Fruit fly (Drosophila melanogaster) whole organism, embryonic: ENCODE measurements around the gene PGAP1.

ENCODE experiments used
- Aef1 ChIP-seq: fragments of 200-800 bp; sonication (Bioruptor generic); IDR thresholded peaks from 3 replicates; pipeline ENCODE4 v1.3.6; 2022; ENCODE audit warnings: missing biosample characterization, missing genetic modification characterization
- C15 ChIP-seq: fragments of 200-800 bp; sonication (Bioruptor generic); IDR thresholded peaks from 3 replicates; pipeline ENCODE4 v1.3.6; 2022; ENCODE audit warnings: missing biosample characterization, missing genetic modification characterization
- CG1024 ChIP-seq: fragments of 200-800 bp; sonication (Bioruptor generic); IDR thresholded peaks from 2 replicates; pipeline ENCODE4 v1.3.6; 2022; ENCODE audit warnings: missing biosample characterization, missing genetic modification characterization
- CG12299 ChIP-seq: fragments of 200-800 bp; sonication (Bioruptor generic); optimal IDR thresholded peaks from 2 replicates; lab custom pipeline; 2018; ENCODE audit warnings: missing biosample characterization, mild to moderate bottlenecking, missing genetic modification characterization
- CG14667 ChIP-seq: fragments of 200-800 bp; sonication (Bioruptor generic); IDR thresholded peaks from 2 replicates; pipeline ENCODE4 v1.3.6; 2022; ENCODE audit warnings: missing biosample characterization, missing genetic modification characterization
- CG17328 ChIP-seq: fragments of 200-800 bp; sonication (Bioruptor generic); IDR thresholded peaks from 2 replicates; pipeline ENCODE4 v1.3.6; 2022; ENCODE audit warnings: missing biosample characterization, missing genetic modification characterization
- CG17361 ChIP-seq: fragments of 200-800 bp; sonication (Bioruptor generic); IDR thresholded peaks from 3 replicates; pipeline ENCODE4 v1.3.6; 2022; ENCODE audit warnings: missing biosample characterization, missing genetic modification characterization
- CG2116 ChIP-seq: fragments of 200-800 bp; sonication (Bioruptor generic); optimal IDR thresholded peaks from 3 replicates; lab custom pipeline; 2018; ENCODE audit warnings: missing biosample characterization, mild to moderate bottlenecking, missing genetic modification characterization
- CG2129 ChIP-seq: fragments of 200-800 bp; sonication (Bioruptor generic); IDR thresholded peaks from 2 replicates; pipeline ENCODE4 v1.3.6; 2022; ENCODE audit warnings: missing biosample characterization, missing genetic modification characterization; ENCODE audit not compliant: partially characterized antibody
- CG3407 ChIP-seq: fragments of 200-800 bp; sonication (Bioruptor generic); optimal IDR thresholded peaks from 2 replicates; lab custom pipeline; 2018; ENCODE audit warnings: missing biosample characterization, mild to moderate bottlenecking, missing genetic modification characterization
- CG4617 ChIP-seq: fragments of 200-800 bp; sonication (Bioruptor generic); optimal IDR thresholded peaks from 3 replicates; lab custom pipeline; 2016; ENCODE audit warnings: missing biosample characterization, missing genetic modification characterization, borderline replicate concordance
- CG6175 ChIP-seq: fragments of 200-800 bp; sonication (Bioruptor generic); IDR thresholded peaks from 3 replicates; pipeline ENCODE4 v1.3.6; 2022; ENCODE audit warnings: missing biosample characterization, missing genetic modification characterization
- Chrac-16 ChIP-seq: fragments of 200-800 bp; sonication (Bioruptor generic); optimal IDR thresholded peaks from 3 replicates; lab custom pipeline; 2016; ENCODE audit warnings: missing biosample characterization, missing genetic modification characterization
- D ChIP-seq, 2 experiments: fragments of 200-800 bp in 1 of 2; fragments of >200 bp in 1 of 2; sonication (Bioruptor generic) in 1 of 2; optimal IDR thresholded peaks; 2 replicates in 1 of 2; 3 replicates in 1 of 2; lab custom pipeline; 2017; ENCODE audit warnings: mild to moderate bottlenecking in 1 of 2, missing biosample characterization in 1 of 2, missing genetic modification characterization in 1 of 2, missing genetic modification reagents in 1 of 2
- Deaf1 ChIP-seq: fragments of 200-800 bp; optimal IDR thresholded peaks from 3 replicates; lab custom pipeline; 2019; ENCODE audit warnings: missing biosample characterization, mild to moderate bottlenecking, missing genetic modification characterization, moderate library complexity
- Doc3 ChIP-seq: fragments of 200-800 bp; sonication (Bioruptor generic); IDR thresholded peaks from 3 replicates; pipeline ENCODE4 v1.3.6; 2022; ENCODE audit warnings: missing biosample characterization, missing genetic modification characterization; ENCODE audit not compliant: partially characterized antibody
- H15 ChIP-seq: fragments of 200-800 bp; sonication (Bioruptor generic); IDR thresholded peaks from 3 replicates; pipeline ENCODE4 v1.3.6; 2022; ENCODE audit warnings: missing biosample characterization, missing genetic modification characterization
- HLH3B ChIP-seq: fragments of 200-800 bp; sonication (Bioruptor generic); IDR thresholded peaks from 2 replicates; pipeline ENCODE4 v1.3.6; 2022; ENCODE audit warnings: missing biosample characterization, missing genetic modification characterization
- HLH4C ChIP-seq: fragments of 200-800 bp; sonication (Bioruptor generic); IDR thresholded peaks from 3 replicates; pipeline ENCODE4 v1.3.6; 2022; ENCODE audit warnings: missing biosample characterization, missing genetic modification characterization; ENCODE audit not compliant: partially characterized antibody
- HLH54F ChIP-seq: fragments of 200-800 bp; sonication (Bioruptor generic); optimal IDR thresholded peaks from 3 replicates; lab custom pipeline; 2016; ENCODE audit warnings: missing biosample characterization, missing genetic modification characterization
- HmgD ChIP-seq: fragments of 200-800 bp; sonication (Bioruptor generic); optimal IDR thresholded peaks from 3 replicates; lab custom pipeline; 2016; ENCODE audit warnings: missing biosample characterization, missing genetic modification characterization
- HmgZ ChIP-seq: fragments of 200-800 bp; sonication (Bioruptor generic); optimal IDR thresholded peaks from 2 replicates; lab custom pipeline; 2018; ENCODE audit warnings: missing biosample characterization, mild to moderate bottlenecking, missing genetic modification characterization
- Hr3 ChIP-seq: fragments of 200-800 bp; sonication (Bioruptor generic); optimal IDR thresholded peaks from 3 replicates; lab custom pipeline; 2016; ENCODE audit warnings: missing biosample characterization, missing genetic modification characterization
- Hr51 ChIP-seq, 2 experiments: fragments of 200-800 bp; sonication (Bioruptor generic); optimal IDR thresholded peaks; 2 replicates in 1 of 2; 3 replicates in 1 of 2; lab custom pipeline; 2016 to 2018; ENCODE audit warnings: missing biosample characterization in 2 of 2, missing genetic modification characterization in 2 of 2, mild to moderate bottlenecking in 1 of 2, moderate library complexity in 1 of 2
- Hsf ChIP-seq: fragments of 200-800 bp; sonication (Bioruptor generic); optimal IDR thresholded peaks from 3 replicates; lab custom pipeline; 2016; ENCODE audit warnings: missing biosample characterization, missing genetic modification characterization
- Kr ChIP-seq: fragments of 200-800 bp; sonication (Bioruptor generic); optimal IDR thresholded peaks from 2 replicates; lab custom pipeline; 2017; ENCODE audit warnings: missing biosample characterization, mild to moderate bottlenecking, missing genetic modification characterization
- NK7.1 ChIP-seq: fragments of 200-800 bp; sonication (Bioruptor generic); optimal IDR thresholded peaks from 3 replicates; lab custom pipeline; 2016; ENCODE audit warnings: missing biosample characterization, missing genetic modification characterization
- Oli ChIP-seq: fragments of 200-800 bp; sonication (Bioruptor generic); optimal IDR thresholded peaks from 2 replicates; lab custom pipeline; 2018; ENCODE audit warnings: missing biosample characterization, mild to moderate bottlenecking, missing genetic modification characterization, moderate library complexity
- PHDP ChIP-seq: fragments of 200-800 bp; sonication (Bioruptor generic); optimal IDR thresholded peaks from 3 replicates; lab custom pipeline; 2018; ENCODE audit warnings: missing biosample characterization, mild to moderate bottlenecking, missing genetic modification characterization, moderate library complexity
- TFAM ChIP-seq: fragments of 200-800 bp; sonication (Bioruptor generic); optimal IDR thresholded peaks from 2 replicates; lab custom pipeline; 2017; ENCODE audit warnings: missing biosample characterization, missing genetic modification characterization, inconsistent platforms
- Usf ChIP-seq: fragments of 200-800 bp; sonication (Bioruptor generic); optimal IDR thresholded peaks from 2 replicates; lab custom pipeline; 2017; ENCODE audit warnings: missing genotype, missing biosample characterization, missing genetic modification characterization
- ab ChIP-seq: fragments of 200-800 bp; sonication (Bioruptor generic); optimal IDR thresholded peaks from 2 replicates; lab custom pipeline; 2016; ENCODE audit warnings: missing biosample characterization, missing genetic modification characterization
- cas ChIP-seq: fragments of 200-800 bp; sonication (Bioruptor generic); IDR thresholded peaks from 2 replicates; pipeline ENCODE4 v1.3.6; 2022; ENCODE audit warnings: missing biosample characterization, missing genetic modification characterization
- croc ChIP-seq: fragments of 200-800 bp; sonication (Bioruptor generic); conservative IDR thresholded peaks from 3 replicates; pipeline ENCODE4 v1.3.6; 2022; ENCODE audit warnings: missing biosample characterization, missing genetic modification characterization
- dpn ChIP-seq, 2 experiments: fragments of 200-800 bp; sonication (Bioruptor generic); optimal IDR thresholded peaks; 3 replicates each; lab custom pipeline; 2016; ENCODE audit warnings: missing biosample characterization in 2 of 2, missing genetic modification characterization in 2 of 2
- dysf ChIP-seq: fragments of 200-800 bp; sonication (Bioruptor generic); IDR thresholded peaks from 3 replicates; pipeline ENCODE4 v1.3.6; 2022; ENCODE audit warnings: missing biosample characterization, missing genetic modification characterization
- fd96Cb ChIP-seq: fragments of 200-800 bp; sonication (Bioruptor generic); optimal IDR thresholded peaks from 2 replicates; lab custom pipeline; 2018; ENCODE audit warnings: missing biosample characterization, mild to moderate bottlenecking, missing genetic modification characterization, moderate library complexity
- knrl ChIP-seq: fragments of 200-800 bp; sonication (Bioruptor generic); IDR thresholded peaks from 3 replicates; pipeline ENCODE4 v1.3.6; 2022; ENCODE audit warnings: missing biosample characterization, missing genetic modification characterization; ENCODE audit not compliant: partially characterized antibody
- mam ChIP-seq: fragments of 200-800 bp; sonication (Bioruptor generic); optimal IDR thresholded peaks from 3 replicates; lab custom pipeline; 2016; ENCODE audit warnings: missing biosample characterization, missing genetic modification characterization
- otp ChIP-seq: fragments of 200-800 bp; sonication (Bioruptor generic); IDR thresholded peaks from 3 replicates; pipeline ENCODE4, ENCODE4 v1.3.6; 2022; ENCODE audit warnings: missing biosample characterization, missing genetic modification characterization
- peb ChIP-seq: fragments of 200-800 bp; sonication (Bioruptor generic); IDR thresholded peaks from 2 replicates; pipeline ENCODE4 v1.3.6; 2022; ENCODE audit warnings: missing biosample characterization, missing genetic modification characterization
- prd ChIP-seq, 3 experiments: fragments of >200 bp in 2 of 3; fragments of 200-800 bp in 1 of 3; sonication (Bioruptor generic) in 1 of 3; optimal IDR thresholded peaks in 2 of 3; IDR thresholded peaks in 1 of 3; 2 replicates in 2 of 3; 3 replicates in 1 of 3; pipeline versions ENCODE4 v1.3.6 to Lab custom; 2017 to 2022; ENCODE audit warnings: missing biosample characterization in 1 of 3, missing genetic modification characterization in 1 of 3
- sens-2 ChIP-seq: fragments of 200-800 bp; sonication (Bioruptor generic); IDR thresholded peaks from 2 replicates; pipeline ENCODE4 v1.3.6; 2022; ENCODE audit warnings: missing biosample characterization, missing genetic modification characterization
- seq ChIP-seq: fragments of 200-800 bp; sonication (Bioruptor generic); IDR thresholded peaks from 2 replicates; pipeline ENCODE4 v1.3.6; 2022; ENCODE audit warnings: missing biosample characterization, missing genetic modification characterization
- tll ChIP-seq, 2 experiments: fragments of 200-800 bp in 1 of 2; fragments of >200 bp in 1 of 2; sonication (Bioruptor generic) in 1 of 2; optimal IDR thresholded peaks; 2 replicates each; lab custom pipeline; 2017 to 2019; ENCODE audit warnings: missing biosample characterization in 2 of 2, missing genetic modification characterization in 2 of 2, mild to moderate bottlenecking in 1 of 2, moderate library complexity in 1 of 2
- trh ChIP-seq: fragments of 200-800 bp; sonication (Bioruptor generic); optimal IDR thresholded peaks from 2 replicates; lab custom pipeline; 2016; ENCODE audit warnings: missing biosample characterization, missing genetic modification characterization
- unpg ChIP-seq: fragments of 200-800 bp; sonication (Bioruptor generic); optimal IDR thresholded peaks from 3 replicates; lab custom pipeline; 2018; ENCODE audit warnings: missing biosample characterization, mild to moderate bottlenecking, missing genetic modification characterization, moderate library complexity
- zen2 ChIP-seq: fragments of 200-800 bp; sonication (Bioruptor generic); IDR thresholded peaks from 3 replicates; pipeline ENCODE4 v1.3.6; 2022; ENCODE audit warnings: missing biosample characterization, missing genetic modification characterization; ENCODE audit not compliant: partially characterized antibody

PGAP1 gene

dm6 chrX:5718476-5719012, 29.3 kb upstream of the PGAP1 start (continued):
- TF ChIP-seq dpn (GFP tag; optimal IDR thresholded peaks at IDR 0.05; lab: Kevin White, UChicago) (peak in 1 of 2 experiments; percentile 49), croc (GFP tag; lab: Robert Waterston, UW) (no peak), fd96Cb (tag; lab: Kevin White, UChicago) (peak; percentile 19), H15 (no peak), CG3407 (GFP tag; lab: Kevin White, UChicago) (no peak), sens-2 (GFP tag; lab: Robert Waterston, UW) (0 out of 2 replicates have a peak, but pooled peaks have one; percentile 22), CG4617 (GFP tag; lab: Kevin White, UChicago) (no peak), Kr (GFP tag; lab: Kevin White, UChicago) (no peak), HLH3B (peak; percentile 50; the same call in 1 of the 2 replicates), Doc3 (GFP tag; lab: Robert Waterston, UW) (no peak), CG12299 (tag; lab: Kevin White, UChicago) (peak; percentile 8), CG6175 (GFP tag; lab: Robert Waterston, UW) (peak; percentile 64; the same call in 2 of the 3 replicates), Oli (tag; lab: Kevin White, UChicago) (peak; percentile 59), knrl (no peak), CG2129 (GFP tag; lab: Robert Waterston, UW) (no peak), D (optimal IDR thresholded peaks at IDR 0.05; lab: Kevin White, UChicago) (no peak), D (GFP tag; optimal IDR thresholded peaks at IDR 0.05; lab: Kevin White, UChicago) (no peak), Usf (GFP tag; lab: Kevin White, UChicago) (no peak), HmgD (GFP tag; lab: Kevin White, UChicago) (no peak), HLH54F (GFP tag; lab: Kevin White, UChicago) (no peak), C15 (GFP tag; lab: Robert Waterston, UW) (0 out of 3 replicates have a peak, but pooled peaks have one; percentile 17), CG17361 (GFP tag; lab: Robert Waterston, UW) (0 out of 3 replicates have a peak, but pooled peaks have one; percentile 22), mam (GFP tag; lab: Kevin White, UChicago) (no peak), dysf (peak; percentile 82), prd (optimal IDR thresholded peaks at IDR 0.05; lab: Kevin White, UChicago) (no peak), prd (GFP tag; IDR thresholded peaks at IDR 0.05; lab: Robert Waterston, UW) (peak; percentile 71; the same call in 2 of the 3 replicates), TFAM (GFP tag; lab: Kevin White, UChicago) (no peak), Hsf (GFP tag; lab: Kevin White, UChicago) (no peak), unpg (GFP tag; lab: Kevin White, UChicago) (peak; percentile 64), HLH4C (GFP tag; lab: Robert Waterston, UW) (no peak), NK7.1 (no peak), ab (GFP tag; lab: Kevin White, UChicago) (no peak), HmgZ (tag; lab: Kevin White, UChicago) (peak; percentile 46), peb (no peak), Chrac-16 (GFP tag; lab: Kevin White, UChicago) (peak; percentile 37), otp (GFP tag; lab: Robert Waterston, UW) (peak; percentile 38; the same call in 1 of the 3 replicates), PHDP (tag; lab: Kevin White, UChicago) (peak; percentile 69), Hr3 (GFP tag; lab: Kevin White, UChicago) (peak; percentile 9), CG14667 (GFP tag; lab: Robert Waterston, UW) (peak; percentile 56), tll (GFP tag; optimal IDR thresholded peaks at IDR 0.05; lab: Kevin White, UChicago) (no peak), cas (GFP tag; lab: Robert Waterston, UW) (peak; percentile 25; the same call in 1 of the 2 replicates), CG17328 (GFP tag; lab: Robert Waterston, UW) (peak; percentile 43), trh (no peak), Hr51 (GFP tag; optimal IDR thresholded peaks at IDR 0.05; lab: Kevin White, UChicago) (peak in 1 of 2 experiments; percentile 53), seq (peak; percentile 46; the same call in 1 of the 2 replicates), Deaf1 (tag; lab: Kevin White, UChicago) (peak; percentile 27), zen2 (GFP tag; lab: Robert Waterston, UW) (no peak), Aef1 (peak; percentile 58; the same call in 2 of the 3 replicates), CG2116 (GFP tag; lab: Kevin White, UChicago) (no peak), CG1024 (GFP tag; lab: Robert Waterston, UW) (no peak)
